Worm (Caenorhabditis elegans) whole organism, L4/young adult: Measurements from ENCODE around the gene mcm-3.

Source experiments
- W03F9.2 ChIP-seq: fragments of 150-350 bp; optimal IDR thresholded peaks from 2 replicates; lab custom pipeline; 2014; ENCODE audit warnings: missing biosample characterization, missing genetic modification characterization
- dao-5 ChIP-seq: sonication (generic microtip); optimal IDR thresholded peaks from 2 replicates; lab custom pipeline; 2016; ENCODE audit warnings: missing genotype, missing genetic modification characterization, moderate library complexity, missing compliant biosample characterization
- him-1 ChIP-seq: sonication (generic microtip); optimal IDR thresholded peaks from 2 replicates; lab custom pipeline; 2016; ENCODE audit warnings: missing genotype, missing genetic modification reagents, missing genetic modification characterization, missing compliant biosample characterization

- TF ChIP-seq dao-5 (tag; lab: Kevin White, UChicago): no peak
- TF ChIP-seq him-1 (tag; lab: Kevin White, UChicago): no peak
- no peak for TF ChIP-seq W03F9.2 (tag; lab: Kevin White, UChicago)
Observed at ce11 chrV:15051720-15052119, 7.7 kb downstream of the mcm-3 start.
